Worm (Caenorhabditis elegans) whole organism, L1 larva: Measurements from ENCODE around the gene ascc-1.

Experiments
- C04F5.9 ChIP-seq: sonication (generic microtip); optimal IDR thresholded peaks from 2 replicates; lab custom pipeline; 2016; ENCODE audit warnings: missing genetic modification characterization, missing compliant biosample characterization
- C16A3.4 ChIP-seq: fragments of 150-350 bp; optimal IDR thresholded peaks from 2 replicates; lab custom pipeline; 2014; ENCODE audit warnings: missing biosample characterization, missing genetic modification characterization
- F16B12.6 ChIP-seq: fragments of 150-350 bp; optimal IDR thresholded peaks from 2 replicates; lab custom pipeline; 2014; ENCODE audit warnings: missing biosample characterization, missing genetic modification characterization
- Y116A8C.19 ChIP-seq: sonication (generic microtip); optimal IDR thresholded peaks from 2 replicates; lab custom pipeline; 2016; ENCODE audit warnings: missing compliant biosample characterization, missing genetic modification characterization, borderline replicate concordance
- aha-1 ChIP-seq: fragments of 150-350 bp; optimal IDR thresholded peaks from 2 replicates; lab custom pipeline; 2014; ENCODE audit warnings: missing biosample characterization, missing genetic modification characterization
- aly-2 ChIP-seq: fragments of 150-350 bp; optimal IDR thresholded peaks from 2 replicates; lab custom pipeline; 2014; ENCODE audit warnings: missing biosample characterization, missing genetic modification characterization
- blmp-1 ChIP-seq: fragments of 150-350 bp; optimal IDR thresholded peaks from 2 replicates; lab custom pipeline; 2014; ENCODE audit warnings: missing biosample characterization, missing genetic modification characterization
- ceh-82 ChIP-seq, 3 experiments: fragments of 150-350 bp in 1 of 3; sonication (generic microtip) in 2 of 3; optimal IDR thresholded peaks; 2 replicates each; lab custom pipeline; 2014 to 2017; ENCODE audit warnings: missing biosample characterization in 3 of 3, missing genetic modification characterization in 3 of 3
- ceh-90 ChIP-seq: sonication (generic microtip); optimal IDR thresholded peaks from 2 replicates; lab custom pipeline; 2016; ENCODE audit warnings: missing genetic modification characterization, missing compliant biosample characterization
- efl-1 ChIP-seq, 4 experiments: fragments of 150-350 bp; optimal IDR thresholded peaks in 3 of 4; peaks in 1 of 4; 1 replicate in 1 of 4; 2 replicates in 3 of 4; lab custom pipeline; 2014; ENCODE audit warnings: missing biosample characterization in 2 of 4, missing genetic modification characterization in 2 of 4, missing genetic modification reagents in 2 of 4
- efl-3 ChIP-seq: fragments of 200-800 bp; sonication (Bioruptor generic); optimal IDR thresholded peaks from 2 replicates; lab custom pipeline; 2018; ENCODE audit warnings: mild to moderate bottlenecking, missing genetic modification characterization, missing compliant biosample characterization
- egl-13 ChIP-seq: sonication (generic microtip); optimal IDR thresholded peaks from 2 replicates; lab custom pipeline; 2016; ENCODE audit warnings: missing genotype, missing genetic modification reagents, missing genetic modification characterization, missing compliant biosample characterization
- egl-27 ChIP-seq, 2 experiments: fragments of 150-350 bp in 1 of 2; sonication (generic microtip); optimal IDR thresholded peaks; 3 replicates each; lab custom pipeline; 2017 to 2018; ENCODE audit warnings: missing biosample characterization in 2 of 2, missing genetic modification characterization in 2 of 2, missing genetic modification reagents in 2 of 2
- elt-2 ChIP-seq: sonication (generic microtip); optimal IDR thresholded peaks from 2 replicates; lab custom pipeline; 2016; ENCODE audit warnings: missing genetic modification characterization, mild to moderate bottlenecking, inconsistent platforms, missing compliant biosample characterization, missing genetic modification reagents
- elt-3 ChIP-seq, 6 experiments: fragments of 150-350 bp in 1 of 6; sonication (generic microtip); optimal IDR thresholded peaks; 2 replicates each; lab custom pipeline; 2017 to 2018; ENCODE audit warnings: missing biosample characterization in 6 of 6, missing genetic modification characterization in 6 of 6, inconsistent platforms in 1 of 6
- fos-1 ChIP-seq: fragments of 150-350 bp; optimal IDR thresholded peaks from 2 replicates; lab custom pipeline; 2014; ENCODE audit warnings: missing biosample characterization, missing genetic modification characterization
- hlh-4 ChIP-seq: sonication (generic microtip); optimal IDR thresholded peaks from 2 replicates; lab custom pipeline; 2016; ENCODE audit warnings: mild to moderate bottlenecking, missing genetic modification characterization, missing compliant biosample characterization
- hpl-2 ChIP-seq: fragments of 150-350 bp; optimal IDR thresholded peaks from 2 replicates; lab custom pipeline; 2014; ENCODE audit warnings: missing biosample characterization, missing genetic modification reagents, missing genetic modification characterization
- irx-1 ChIP-seq: sonication (generic microtip); optimal IDR thresholded peaks from 2 replicates; lab custom pipeline; 2016; ENCODE audit warnings: missing genetic modification characterization, missing compliant biosample characterization
- jun-1 ChIP-seq: fragments of 150-350 bp; optimal IDR thresholded peaks from 2 replicates; lab custom pipeline; 2014; ENCODE audit warnings: missing biosample characterization, missing genetic modification reagents, missing genetic modification characterization
- lin-14 ChIP-seq: fragments of 200-800 bp; sonication (Bioruptor generic); optimal IDR thresholded peaks from 2 replicates; lab custom pipeline; 2018; ENCODE audit warnings: mild to moderate bottlenecking, missing genetic modification characterization, moderate library complexity, missing compliant biosample characterization
- lin-35 ChIP-seq, 2 experiments: fragments of 150-350 bp; optimal IDR thresholded peaks; 2 replicates each; lab custom pipeline; 2014; ENCODE audit warnings: missing biosample characterization in 2 of 2, missing genetic modification characterization in 2 of 2, missing genetic modification reagents in 2 of 2
- mab-9 ChIP-seq: fragments of 200-800 bp; sonication (Bioruptor generic); IDR thresholded peaks from 2 replicates; pipeline ENCODE4 v1.3.6; 2022; ENCODE audit warnings: missing genetic modification reagents, missing genetic modification characterization, missing compliant biosample characterization
- mdl-1 ChIP-seq, 2 experiments: fragments of 150-350 bp; optimal IDR thresholded peaks; 2 replicates each; lab custom pipeline; 2014 to 2017; ENCODE audit warnings: missing biosample characterization in 2 of 2, missing genetic modification characterization in 2 of 2, inconsistent platforms in 1 of 2
- mef-2 ChIP-seq: fragments of 150-350 bp; optimal IDR thresholded peaks from 2 replicates; lab custom pipeline; 2014; ENCODE audit warnings: missing biosample characterization, missing genetic modification characterization
- mep-1 ChIP-seq: fragments of 150-350 bp; optimal IDR thresholded peaks from 2 replicates; lab custom pipeline; 2014; ENCODE audit warnings: missing biosample characterization, missing genetic modification characterization
- nhr-12 ChIP-seq: sonication (generic microtip); optimal IDR thresholded peaks from 2 replicates; lab custom pipeline; 2017; ENCODE audit warnings: missing biosample characterization, missing genetic modification characterization
- nhr-19 ChIP-seq: fragments of 200-800 bp; sonication (Bioruptor generic); conservative IDR thresholded peaks from 2 replicates; pipeline ENCODE4 v1.3.6; 2022; ENCODE audit warnings: missing genetic modification characterization, missing compliant biosample characterization
- nhr-20 ChIP-seq: sonication (generic microtip); optimal IDR thresholded peaks from 2 replicates; lab custom pipeline; 2016; ENCODE audit warnings: mild to moderate bottlenecking, missing genetic modification characterization, missing compliant biosample characterization
- nhr-76 ChIP-seq: sonication (generic microtip); optimal IDR thresholded peaks from 2 replicates; lab custom pipeline; 2017; ENCODE audit warnings: missing biosample characterization, missing genetic modification characterization
- nhr-77 ChIP-seq: fragments of 150-350 bp; optimal IDR thresholded peaks from 2 replicates; lab custom pipeline; 2014; ENCODE audit warnings: missing biosample characterization, missing genetic modification characterization
- nhr-85 ChIP-seq: sonication (generic microtip); peaks from one replicate; lab custom pipeline; 2016; ENCODE audit warnings: missing genetic modification characterization, inconsistent platforms, missing compliant biosample characterization
- nhr-90 ChIP-seq: sonication (generic microtip); optimal IDR thresholded peaks from 2 replicates; lab custom pipeline; 2016; ENCODE audit warnings: mild to moderate bottlenecking, missing genetic modification characterization, missing compliant biosample characterization; ENCODE audit not compliant: poor library complexity
- skn-1 ChIP-seq: fragments of 150-350 bp; optimal IDR thresholded peaks from 2 replicates; lab custom pipeline; 2014; ENCODE audit warnings: missing biosample characterization, missing genetic modification characterization
- snpc-4 ChIP-seq: fragments of 150-350 bp; optimal IDR thresholded peaks from 2 replicates; lab custom pipeline; 2014; ENCODE audit warnings: missing biosample characterization, missing genetic modification characterization
- snu-23 ChIP-seq: sonication (generic microtip); optimal IDR thresholded peaks from 2 replicates; lab custom pipeline; 2016; ENCODE audit warnings: missing genetic modification characterization, missing compliant biosample characterization
- sox-4 ChIP-seq: sonication (generic microtip); optimal IDR thresholded peaks from 2 replicates; lab custom pipeline; 2016; ENCODE audit warnings: missing genetic modification characterization, missing compliant biosample characterization
- sup-37 ChIP-seq: fragments of 200-800 bp; sonication (Bioruptor generic); optimal IDR thresholded peaks from 2 replicates; lab custom pipeline; 2018; ENCODE audit warnings: mild to moderate bottlenecking, missing genetic modification characterization, missing compliant biosample characterization
- tlp-1 ChIP-seq: fragments of 150-350 bp; optimal IDR thresholded peaks from 2 replicates; lab custom pipeline; 2014; ENCODE audit warnings: missing biosample characterization, missing genetic modification characterization
- unc-130 ChIP-seq: fragments of 150-350 bp; optimal IDR thresholded peaks from 2 replicates; lab custom pipeline; 2017; ENCODE audit warnings: missing biosample characterization, missing genetic modification characterization, inconsistent platforms
- unc-62 ChIP-seq: fragments of 150-350 bp; optimal IDR thresholded peaks from 2 replicates; lab custom pipeline; 2014; ENCODE audit warnings: missing biosample characterization, missing genetic modification reagents, missing genetic modification characterization
- vab-15 ChIP-seq: sonication (generic microtip); optimal IDR thresholded peaks from 2 replicates; lab custom pipeline; 2017; ENCODE audit warnings: missing genotype, mild to moderate bottlenecking, missing genetic modification characterization, missing compliant biosample characterization
- zag-1 ChIP-seq: fragments of 150-350 bp; optimal IDR thresholded peaks from 2 replicates; lab custom pipeline; 2014; ENCODE audit warnings: missing biosample characterization, missing genetic modification characterization
- zip-4 ChIP-seq: fragments of 200-800 bp; sonication (Bioruptor generic); optimal IDR thresholded peaks from 2 replicates; lab custom pipeline; 2018; ENCODE audit warnings: mild to moderate bottlenecking, missing genetic modification characterization, moderate library complexity, missing compliant biosample characterization
- ztf-11 ChIP-seq, 2 experiments: sonication (generic microtip); optimal IDR thresholded peaks; 2 replicates each; lab custom pipeline; 2016 to 2017; ENCODE audit warnings: missing genetic modification characterization in 2 of 2, missing biosample characterization in 1 of 2, missing compliant biosample characterization in 1 of 2

ascc-1 gene

ce11 chrII:24559-24998 lies 32.9 kb upstream of the ascc-1 start, which contains the start of gene enee-1 (continued):
- no peak for TF ChIP-seq unc-62 (GFP tag; lab: Kevin White, UChicago)
- peak; percentile 72 for TF ChIP-seq C04F5.9
- TF ChIP-seq efl-3 (GFP tag; lab: Kevin White, UChicago) = no peak
- peak; percentile 61 for TF ChIP-seq aha-1
- TF ChIP-seq nhr-76 (tag; lab: Kevin White, UChicago) = peak; percentile 40
- TF ChIP-seq sox-4 (tag; lab: Kevin White, UChicago) = peak; percentile 43
- TF ChIP-seq blmp-1 (tag; lab: Kevin White, UChicago) = peak; percentile 76
- peak; percentile 76 for TF ChIP-seq unc-130 (tag; lab: Kevin White, UChicago)
- no peak for TF ChIP-seq mef-2
- TF ChIP-seq skn-1 (tag; lab: Kevin White, UChicago) = peak; percentile 86
- TF ChIP-seq lin-35 (GFP tag; optimal IDR thresholded peaks at IDR 0.05; lab: Kevin White, UChicago) = peak; percentile 98 to 100
- peak in 1 of 2 experiments; percentile 74 for TF ChIP-seq ztf-11 (tag; optimal IDR thresholded peaks at IDR 0.05; lab: Kevin White, UChicago)
- TF ChIP-seq Y116A8C.19 (tag; lab: Kevin White, UChicago) = no peak
- TF ChIP-seq ceh-82 (tag; optimal IDR thresholded peaks at IDR 0.05; lab: Kevin White, UChicago) = peak; percentile 89 to 93 (median 92)
- TF ChIP-seq elt-2 = peak; percentile 45
- no peak for TF ChIP-seq hpl-2
- peak; percentile 72 for TF ChIP-seq nhr-90 (tag; lab: Kevin White, UChicago)
- peak; percentile 71 for TF ChIP-seq egl-13 (tag; lab: Kevin White, UChicago)
- peak in 1 of 2 experiments; percentile 80 for TF ChIP-seq mdl-1 (tag; optimal IDR thresholded peaks at IDR 0.05; lab: Kevin White, UChicago)
- TF ChIP-seq tlp-1 (tag; lab: Kevin White, UChicago) = no peak
- TF ChIP-seq C16A3.4 (tag; lab: Kevin White, UChicago) = peak; percentile 91
- peak; percentile 56 for TF ChIP-seq mab-9 (GFP tag; lab: Robert Waterston, UW)
- peak; percentile 78 for TF ChIP-seq lin-14 (GFP tag; lab: Kevin White, UChicago)
- TF ChIP-seq elt-3 (tag; optimal IDR thresholded peaks at IDR 0.05; lab: Kevin White, UChicago) = peak in 2 of 6 experiments; percentile 61 to 69
- peak; percentile 81 for TF ChIP-seq nhr-20
- TF ChIP-seq fos-1 (tag; lab: Kevin White, UChicago) = peak; percentile 80
- peak; percentile 80 for TF ChIP-seq aly-2 (tag; lab: Kevin White, UChicago)
- TF ChIP-seq nhr-19 (GFP tag; lab: Robert Waterston, UW) = peak; percentile 84
- no peak for TF ChIP-seq nhr-12 (tag; lab: Kevin White, UChicago)
- no peak for TF ChIP-seq vab-15 (tag; lab: Kevin White, UChicago)
- no peak for TF ChIP-seq ceh-90 (tag; lab: Kevin White, UChicago)
- peak; percentile 80 for TF ChIP-seq nhr-77

- TF ChIP-seq mep-1 (tag; lab: Kevin White, UChicago) (no peak), sup-37 (no peak), hlh-4 (tag; lab: Kevin White, UChicago) (no peak), skn-1 (tag; lab: Kevin White, UChicago) (no peak), jun-1 (no peak), efl-1 (optimal IDR thresholded peaks at IDR 0.05; lab: Kevin White, UChicago) (no peak), efl-1 (GFP tag; optimal IDR thresholded peaks at IDR 0.05 in 1 of 2; lab: Kevin White, UChicago) (peak in 1 of 2 experiments; percentile 69), nhr-20 (no peak), unc-130 (tag; lab: Kevin White, UChicago) (no peak), lin-14 (GFP tag; lab: Kevin White, UChicago) (peak; percentile 25), irx-1 (tag; lab: Kevin White, UChicago) (peak; percentile 13), zag-1 (tag; lab: Kevin White, UChicago) (no peak), lin-35 (GFP tag; optimal IDR thresholded peaks at IDR 0.05; lab: Kevin White, UChicago) (no peak), zip-4 (GFP tag; lab: Kevin White, UChicago) (no peak), egl-27 (tag; optimal IDR thresholded peaks at IDR 0.05; lab: Kevin White, UChicago) (no peak), nhr-90 (tag; lab: Kevin White, UChicago) (no peak), snpc-4 (no peak), blmp-1 (tag; lab: Kevin White, UChicago) (peak; percentile 49), nhr-76 (tag; lab: Kevin White, UChicago) (no peak), Y116A8C.19 (tag; lab: Kevin White, UChicago) (no peak), nhr-85 (peak; percentile 82), F16B12.6 (tag; lab: Kevin White, UChicago) (no peak), snu-23 (GFP tag; lab: Kevin White, UChicago) (peak; percentile 34)
These were observed 29.2 kb upstream of the ascc-1 start, which contains the start of gene F23F1.4 for ce11 chrII:28283-28682. TSS of gene F23F1.4 (minus strand) at chrII:28423.
